Worm (Caenorhabditis elegans) whole organism, young adult: ENCODE measurements around the gene fkh-9.

Source experiments
- F49E8.2 ChIP-seq: sonication (generic microtip); optimal IDR thresholded peaks from 3 replicates; lab custom pipeline; 2017; ENCODE audit warnings: missing genetic modification characterization, mild to moderate bottlenecking, missing compliant biosample characterization, antibody characterized with exemption, moderate library complexity; ENCODE audit not compliant: insufficient read depth
- K11D2.4 ChIP-seq: fragments of 200-800 bp; sonication (Bioruptor generic); IDR thresholded peaks from 2 replicates; pipeline ENCODE4 v1.3.6; 2022; ENCODE audit warnings: missing genetic modification reagents, missing genetic modification characterization, missing compliant biosample characterization
- Y67H2A.10 ChIP-seq: fragments of 200-800 bp; sonication (Bioruptor generic); conservative IDR thresholded peaks from 2 replicates; pipeline ENCODE4 v1.3.6; 2022; ENCODE audit warnings: missing genetic modification reagents, missing genetic modification characterization, missing compliant biosample characterization
- Y79H2A.3 ChIP-seq: fragments of 200-800 bp; sonication (Bioruptor generic); conservative IDR thresholded peaks from 2 replicates; pipeline ENCODE4 v1.3.6; 2022; ENCODE audit warnings: missing genetic modification reagents, missing genetic modification characterization, missing compliant biosample characterization
- Y95B8A.8 ChIP-seq: fragments of 200-800 bp; sonication (Bioruptor generic); IDR thresholded peaks from 2 replicates; pipeline ENCODE4 v1.3.6; 2022; ENCODE audit warnings: missing genetic modification reagents, missing genetic modification characterization, missing compliant biosample characterization
- aptf-3 ChIP-seq: fragments of 200-800 bp; sonication (Bioruptor generic); IDR thresholded peaks from 2 replicates; pipeline ENCODE4 v1.3.6; 2022; ENCODE audit warnings: missing genetic modification characterization, missing compliant biosample characterization
- atf-7 ChIP-seq: sonication (generic microtip); optimal IDR thresholded peaks from 2 replicates; lab custom pipeline; 2017; ENCODE audit warnings: mild to moderate bottlenecking, missing genetic modification characterization, missing compliant biosample characterization
- attf-5 ChIP-seq: fragments of 200-800 bp; sonication (Bioruptor generic); optimal IDR thresholded peaks from 2 replicates; lab custom pipeline; 2018; ENCODE audit warnings: mild to moderate bottlenecking, missing genetic modification characterization, missing compliant biosample characterization
- bed-1 ChIP-seq: fragments of 200-800 bp; sonication (Bioruptor generic); IDR thresholded peaks from 2 replicates; pipeline ENCODE4 v1.3.6; 2022; ENCODE audit warnings: missing genetic modification reagents, missing genetic modification characterization, missing compliant biosample characterization
- cebp-1 ChIP-seq, 2 experiments: fragments of 200-800 bp in 1 of 2; sonication (Bioruptor generic) in 1 of 2; sonication (generic microtip) in 1 of 2; IDR thresholded peaks in 1 of 2; optimal IDR thresholded peaks in 1 of 2; 2 replicates each; pipeline versions ENCODE4 v1.3.6 to Lab custom; 2017 to 2022; ENCODE audit warnings: missing compliant biosample characterization in 2 of 2, missing genetic modification characterization in 2 of 2, mild to moderate bottlenecking in 1 of 2, missing genetic modification reagents in 1 of 2, moderate library complexity in 1 of 2
- ceh-100 ChIP-seq: fragments of 200-800 bp; sonication (Bioruptor generic); IDR thresholded peaks from 2 replicates; pipeline ENCODE4 v1.3.6; 2022; ENCODE audit warnings: missing genetic modification reagents, missing genetic modification characterization, missing compliant biosample characterization
- ceh-27 ChIP-seq: fragments of 200-800 bp; sonication (Bioruptor generic); optimal IDR thresholded peaks from 2 replicates; lab custom pipeline; 2018; ENCODE audit warnings: mild to moderate bottlenecking, missing genetic modification characterization, moderate library complexity, missing compliant biosample characterization
- chd-7 ChIP-seq: sonication (generic microtip); optimal IDR thresholded peaks from 2 replicates; lab custom pipeline; 2016; ENCODE audit warnings: mild to moderate bottlenecking, missing genetic modification characterization, moderate library complexity, missing compliant biosample characterization
- dpff-1 ChIP-seq: sonication (generic microtip); optimal IDR thresholded peaks from 2 replicates; lab custom pipeline; 2017; ENCODE audit warnings: mild to moderate bottlenecking, missing genetic modification characterization, missing compliant biosample characterization
- efl-1 ChIP-seq: fragments of 150-350 bp; optimal IDR thresholded peaks from 2 replicates; lab custom pipeline; 2014; ENCODE audit warnings: missing biosample characterization, missing genetic modification reagents, missing genetic modification characterization
- egl-18 ChIP-seq: fragments of 200-800 bp; sonication (Bioruptor generic); IDR thresholded peaks from 2 replicates; pipeline ENCODE4 v1.3.6; 2022; ENCODE audit warnings: missing genetic modification reagents, missing genetic modification characterization, missing compliant biosample characterization
- egrh-3 ChIP-seq: fragments of 200-800 bp; sonication (Bioruptor generic); IDR thresholded peaks from 2 replicates; pipeline ENCODE4 v1.3.6; 2022; ENCODE audit warnings: missing genetic modification reagents, missing genetic modification characterization, missing compliant biosample characterization
- ekl-4 ChIP-seq: fragments of 200-800 bp; sonication (Bioruptor generic); IDR thresholded peaks from 2 replicates; pipeline ENCODE4 v1.3.6; 2022; ENCODE audit warnings: missing genetic modification reagents, missing genetic modification characterization, missing compliant biosample characterization
- fkh-3 ChIP-seq: sonication (generic microtip); optimal IDR thresholded peaks from 2 replicates; lab custom pipeline; 2016; ENCODE audit warnings: mild to moderate bottlenecking, missing genetic modification characterization, missing compliant biosample characterization
- gei-17 ChIP-seq: fragments of 200-800 bp; sonication (Bioruptor generic); optimal IDR thresholded peaks from 2 replicates; lab custom pipeline; 2018; ENCODE audit warnings: mild to moderate bottlenecking, missing genetic modification characterization, missing compliant biosample characterization
- hsf-1 ChIP-seq: fragments of 200-800 bp; sonication (Bioruptor generic); IDR thresholded peaks from 2 replicates; pipeline ENCODE4 v1.3.6; 2022; ENCODE audit warnings: missing genetic modification reagents, missing genetic modification characterization, missing compliant biosample characterization
- lag-1 ChIP-seq: fragments of 200-800 bp; sonication (Bioruptor generic); IDR thresholded peaks from 2 replicates; pipeline ENCODE4 v1.3.6; 2022; ENCODE audit warnings: missing genetic modification reagents, missing genetic modification characterization, missing compliant biosample characterization
- let-607 ChIP-seq, 2 experiments: fragments of 200-800 bp in 1 of 2; sonication (Bioruptor generic) in 1 of 2; sonication (generic microtip) in 1 of 2; optimal IDR thresholded peaks; 2 replicates each; lab custom pipeline; 2016 to 2018; ENCODE audit warnings: mild to moderate bottlenecking in 2 of 2, missing compliant biosample characterization in 2 of 2, missing genetic modification characterization in 2 of 2, moderate library complexity in 2 of 2, missing genotype in 1 of 2
- lin-40 ChIP-seq: sonication (generic microtip); optimal IDR thresholded peaks from 2 replicates; lab custom pipeline; 2016; ENCODE audit warnings: missing genetic modification characterization, mild to moderate bottlenecking, missing compliant biosample characterization, missing genotype, missing genetic modification reagents
- madf-6 ChIP-seq: fragments of 200-800 bp; sonication (Bioruptor generic); IDR thresholded peaks from 2 replicates; pipeline ENCODE4 v1.3.6; 2022; ENCODE audit warnings: missing genetic modification reagents, missing genetic modification characterization, missing compliant biosample characterization
- mcd-1 ChIP-seq: fragments of 200-800 bp; sonication (Bioruptor generic); IDR thresholded peaks from 2 replicates; pipeline ENCODE4 v1.3.6; 2022; ENCODE audit warnings: missing genetic modification reagents, missing genetic modification characterization, missing compliant biosample characterization
- nfyb-1 ChIP-seq: fragments of 200-800 bp; sonication (Bioruptor generic); IDR thresholded peaks from 2 replicates; pipeline ENCODE4 v1.3.6; 2022; ENCODE audit warnings: missing genetic modification reagents, missing genetic modification characterization, missing compliant biosample characterization
- snpc-1.1 ChIP-seq: sonication (generic microtip); optimal IDR thresholded peaks from 2 replicates; lab custom pipeline; 2017; ENCODE audit warnings: missing genetic modification characterization, mild to moderate bottlenecking, missing compliant biosample characterization, antibody characterized with exemption, moderate library complexity, missing genotype, missing genetic modification reagents; ENCODE audit not compliant: insufficient read depth
- somi-1 ChIP-seq: fragments of 200-800 bp; sonication (Bioruptor generic); optimal IDR thresholded peaks from 2 replicates; lab custom pipeline; 2018; ENCODE audit warnings: mild to moderate bottlenecking, missing genetic modification characterization, missing compliant biosample characterization
- tbx-9 ChIP-seq: sonication (generic microtip); optimal IDR thresholded peaks from 2 replicates; lab custom pipeline; 2016; ENCODE audit warnings: borderline replicate concordance, missing genetic modification characterization, inconsistent platforms, missing compliant biosample characterization
- zfh-2 ChIP-seq: fragments of 200-800 bp; sonication (Bioruptor generic); conservative IDR thresholded peaks from 2 replicates; pipeline ENCODE4 v1.3.6; 2022; ENCODE audit warnings: missing genetic modification reagents, missing genetic modification characterization, missing compliant biosample characterization

Gene fkh-9

ce11 chrX:3788483-3788882, 38.3 kb downstream of the fkh-9 start (continued):
- no peak for TF ChIP-seq Y79H2A.3 (GFP tag; lab: Robert Waterston, UW)
- TF ChIP-seq ekl-4 (GFP tag; lab: Robert Waterston, UW), result no peak
- TF ChIP-seq nfyb-1 (GFP tag; lab: Robert Waterston, UW), result no peak
- TF ChIP-seq aptf-3 (GFP tag; lab: Robert Waterston, UW), result no peak
- TF ChIP-seq efl-1 (GFP tag; lab: Kevin White, UChicago), result no peak
- no peak for TF ChIP-seq hsf-1 (GFP tag; lab: Robert Waterston, UW)
- TF ChIP-seq Y67H2A.10 (GFP tag; lab: Robert Waterston, UW), result no peak
- no peak for TF ChIP-seq tbx-9
- no peak for TF ChIP-seq attf-5 (GFP tag; lab: Kevin White, UChicago)
- TF ChIP-seq let-607 (tag; optimal IDR thresholded peaks at IDR 0.05; lab: Kevin White, UChicago), result no peak
- TF ChIP-seq egl-18, result no peak
- TF ChIP-seq bed-1 (GFP tag; lab: Robert Waterston, UW), result no peak
- TF ChIP-seq dpff-1 (tag; lab: Kevin White, UChicago), result no peak
- no peak for TF ChIP-seq chd-7 (tag; lab: Kevin White, UChicago)
- no peak for TF ChIP-seq F49E8.2 (tag; lab: Kevin White, UChicago)
- TF ChIP-seq cebp-1 (GFP tag; IDR thresholded peaks at IDR 0.05; lab: Robert Waterston, UW), result no peak
- peak; percentile 38 for TF ChIP-seq cebp-1 (tag; optimal IDR thresholded peaks at IDR 0.05; lab: Kevin White, UChicago)

ce11 chrX:3787431-3788076, 39.2 kb downstream of the fkh-9 start, which contains the start of gene pmpl-1:
pmpl-1 (plus strand) TSS chrX:3788026.
- TF ChIP-seq ceh-27 (GFP tag; lab: Kevin White, UChicago) (peak; percentile 48), K11D2.4 (0 out of 2 replicates have a peak, but pooled peaks have one; percentile 36), lag-1 (no peak), zfh-2 (GFP tag; lab: Robert Waterston, UW) (0 out of 2 replicates have a peak, but pooled peaks have one; percentile 35), snpc-1.1 (tag; lab: Kevin White, UChicago) (no peak), ceh-100 (GFP tag; lab: Robert Waterston, UW) (no peak), cebp-1 (GFP tag; IDR thresholded peaks at IDR 0.05; lab: Robert Waterston, UW) (no peak), cebp-1 (tag; optimal IDR thresholded peaks at IDR 0.05; lab: Kevin White, UChicago) (peak; percentile 15), somi-1 (peak; percentile 32), mcd-1 (GFP tag; lab: Robert Waterston, UW) (0 out of 2 replicates have a peak, but pooled peaks have one; percentile 9), egrh-3 (GFP tag; lab: Robert Waterston, UW) (no peak), madf-6 (GFP tag; lab: Robert Waterston, UW) (no peak), lin-40 (tag; lab: Kevin White, UChicago) (peak; percentile 5), gei-17 (GFP tag; lab: Kevin White, UChicago) (no peak), fkh-3 (tag; lab: Kevin White, UChicago) (no peak), atf-7 (tag; lab: Kevin White, UChicago) (no peak)

ce11 chrX:3785111-3785808, 41.5 kb downstream of the fkh-9 start:
- TF ChIP-seq cebp-1 (GFP tag; IDR thresholded peaks at IDR 0.05; lab: Robert Waterston, UW), result peak; percentile 31; the same call in 1 of the 2 replicates
- TF ChIP-seq cebp-1 (tag; optimal IDR thresholded peaks at IDR 0.05; lab: Kevin White, UChicago), result peak; percentile 58
- TF ChIP-seq Y95B8A.8 (GFP tag; lab: Robert Waterston, UW), result no peak
